Fruit fly (Drosophila melanogaster) whole organism, embryonic: ENCODE data around the gene CG17744.

Source experiments
- Aef1 ChIP-seq: fragments of 200-800 bp; sonication (Bioruptor generic); IDR thresholded peaks from 3 replicates; pipeline ENCODE4 v1.3.6; 2022; ENCODE audit warnings: missing biosample characterization, missing genetic modification characterization
- CG10366 ChIP-seq: fragments of 200-800 bp; sonication (Bioruptor generic); IDR thresholded peaks from 2 replicates; pipeline ENCODE4 v1.3.6; 2022; ENCODE audit warnings: missing biosample characterization, missing genetic modification characterization
- CG11247 ChIP-seq: fragments of 200-800 bp; sonication (Bioruptor generic); IDR thresholded peaks from 2 replicates; pipeline ENCODE4 v1.3.6; 2022; ENCODE audit warnings: missing biosample characterization, missing genetic modification characterization
- CG11398 ChIP-seq: fragments of 200-800 bp; sonication (Bioruptor generic); optimal IDR thresholded peaks from 2 replicates; lab custom pipeline; 2016; ENCODE audit warnings: missing biosample characterization, missing genetic modification characterization
- CG11456 ChIP-seq: fragments of 200-800 bp; sonication (Bioruptor generic); IDR thresholded peaks from 3 replicates; pipeline ENCODE4 v1.3.6; 2022; ENCODE audit warnings: missing biosample characterization, missing genetic modification characterization
- CG11560 ChIP-seq: fragments of 200-800 bp; sonication (Bioruptor generic); IDR thresholded peaks from 3 replicates; pipeline ENCODE4 v1.3.6; 2022; ENCODE audit warnings: missing biosample characterization, missing genetic modification characterization
- CG11696 ChIP-seq: fragments of 200-800 bp; sonication (Bioruptor generic); IDR thresholded peaks from 2 replicates; pipeline ENCODE4 v1.3.6; 2022; ENCODE audit warnings: missing biosample characterization, missing genetic modification characterization
- CG13894 ChIP-seq: fragments of 200-800 bp; sonication (Bioruptor generic); optimal IDR thresholded peaks from 3 replicates; lab custom pipeline; 2018; ENCODE audit warnings: missing biosample characterization, mild to moderate bottlenecking, missing genetic modification characterization, moderate library complexity
- CG14050 ChIP-seq: fragments of 200-800 bp; sonication (Bioruptor generic); IDR thresholded peaks from 3 replicates; pipeline ENCODE4 v1.3.6; 2022; ENCODE audit warnings: missing biosample characterization, missing genetic modification characterization
- CG16779 ChIP-seq: fragments of 200-800 bp; sonication (Bioruptor generic); IDR thresholded peaks from 2 replicates; pipeline ENCODE4 v1.3.6; 2022; ENCODE audit warnings: missing biosample characterization, missing genetic modification characterization
- CG17361 ChIP-seq: fragments of 200-800 bp; sonication (Bioruptor generic); IDR thresholded peaks from 3 replicates; pipeline ENCODE4 v1.3.6; 2022; ENCODE audit warnings: missing biosample characterization, missing genetic modification characterization
- CG17385 ChIP-seq: fragments of 200-800 bp; sonication (Bioruptor generic); optimal IDR thresholded peaks from 3 replicates; lab custom pipeline; 2018; ENCODE audit warnings: missing biosample characterization, mild to moderate bottlenecking, missing genetic modification characterization
- CG17568 ChIP-seq: fragments of 200-800 bp; sonication (Bioruptor generic); optimal IDR thresholded peaks from 2 replicates; lab custom pipeline; 2018; ENCODE audit warnings: missing biosample characterization, mild to moderate bottlenecking, missing genetic modification characterization, moderate library complexity
- CG17829 ChIP-seq: fragments of 200-800 bp; optimal IDR thresholded peaks from 2 replicates; lab custom pipeline; 2019; ENCODE audit warnings: missing biosample characterization, mild to moderate bottlenecking, missing genetic modification characterization, moderate library complexity
- CG2875 ChIP-seq: fragments of 200-800 bp; sonication (Bioruptor generic); optimal IDR thresholded peaks from 2 replicates; lab custom pipeline; 2017; ENCODE audit warnings: missing biosample characterization, mild to moderate bottlenecking, missing genetic modification characterization, missing genetic modification reagents
- CG33557 ChIP-seq: fragments of 200-800 bp; sonication (Bioruptor generic); optimal IDR thresholded peaks from 2 replicates; lab custom pipeline; 2019; ENCODE audit warnings: missing biosample characterization, mild to moderate bottlenecking, missing genetic modification characterization, moderate library complexity
- CG4360 ChIP-seq: fragments of 200-800 bp; sonication (Bioruptor generic); IDR thresholded peaks from 2 replicates; pipeline ENCODE4 v1.3.6; 2022; ENCODE audit warnings: missing biosample characterization, missing genetic modification characterization
- CG6689 ChIP-seq: fragments of 200-800 bp; sonication (Bioruptor generic); IDR thresholded peaks from 2 replicates; pipeline ENCODE4 v1.3.6; 2022; ENCODE audit warnings: missing biosample characterization, missing genetic modification characterization
- CG7556 ChIP-seq: fragments of 200-800 bp; sonication (Bioruptor generic); optimal IDR thresholded peaks from 2 replicates; lab custom pipeline; 2017; ENCODE audit warnings: missing biosample characterization, mild to moderate bottlenecking, missing genetic modification characterization
- Dp ChIP-seq: fragments of 200-800 bp; sonication (Bioruptor generic); optimal IDR thresholded peaks from 2 replicates; lab custom pipeline; 2018; ENCODE audit warnings: missing biosample characterization, mild to moderate bottlenecking, missing genetic modification characterization, moderate library complexity
- Gug ChIP-seq: fragments of 200-800 bp; sonication (Bioruptor generic); IDR thresholded peaks from 4 replicates; pipeline ENCODE4 v1.3.6; 2022; ENCODE audit warnings: missing biosample characterization, missing genetic modification characterization
- Hey ChIP-seq: fragments of 200-800 bp; sonication (Bioruptor generic); optimal IDR thresholded peaks from 3 replicates; lab custom pipeline; 2018; ENCODE audit warnings: missing biosample characterization, mild to moderate bottlenecking, missing genetic modification characterization
- MBD-R2 ChIP-seq: fragments of 200-800 bp; sonication (Bioruptor generic); IDR thresholded peaks from 2 replicates; pipeline ENCODE4 v1.3.6; 2022; ENCODE audit warnings: missing biosample characterization, missing genetic modification characterization
- Meics ChIP-seq: fragments of 200-800 bp; sonication (Bioruptor generic); optimal IDR thresholded peaks from 2 replicates; lab custom pipeline; 2017; ENCODE audit warnings: missing biosample characterization, mild to moderate bottlenecking, missing genetic modification characterization
- Rfx ChIP-seq: fragments of 200-800 bp; sonication (Bioruptor generic); IDR thresholded peaks from 2 replicates; pipeline ENCODE4 v1.3.6; 2022; ENCODE audit warnings: missing biosample characterization, missing genetic modification characterization
- Xbp1 ChIP-seq: fragments of 200-800 bp; sonication (Bioruptor generic); optimal IDR thresholded peaks from 3 replicates; lab custom pipeline; 2016; ENCODE audit warnings: missing biosample characterization, mild to moderate bottlenecking, missing genetic modification characterization
- ab ChIP-seq: fragments of 200-800 bp; sonication (Bioruptor generic); optimal IDR thresholded peaks from 2 replicates; lab custom pipeline; 2016; ENCODE audit warnings: missing biosample characterization, missing genetic modification characterization
- ato ChIP-seq: fragments of 200-800 bp; sonication (Bioruptor generic); IDR thresholded peaks from 2 replicates; pipeline ENCODE4 v1.3.6; 2022; ENCODE audit warnings: missing biosample characterization, missing genetic modification characterization; ENCODE audit not compliant: partially characterized antibody
- az2 ChIP-seq: fragments of 200-800 bp; sonication (Bioruptor generic); optimal IDR thresholded peaks from 3 replicates; lab custom pipeline; 2016; ENCODE audit warnings: missing biosample characterization, missing genetic modification characterization
- croc ChIP-seq: fragments of 200-800 bp; sonication (Bioruptor generic); conservative IDR thresholded peaks from 3 replicates; pipeline ENCODE4 v1.3.6; 2022; ENCODE audit warnings: missing biosample characterization, missing genetic modification characterization
- crol ChIP-seq: fragments of 200-800 bp; sonication (Bioruptor generic); IDR thresholded peaks from 2 replicates; pipeline ENCODE4 v1.3.6; 2022; ENCODE audit warnings: missing biosample characterization, missing genetic modification characterization
- dan ChIP-seq: fragments of 200-800 bp; sonication (Bioruptor generic); IDR thresholded peaks from 2 replicates; pipeline ENCODE4 v1.3.6; 2022; ENCODE audit warnings: missing biosample characterization, missing genetic modification characterization
- danr ChIP-seq: fragments of 200-800 bp; sonication (Bioruptor generic); IDR thresholded peaks from 2 replicates; pipeline ENCODE4 v1.3.6; 2022; ENCODE audit warnings: missing biosample characterization, missing genetic modification characterization
- dm ChIP-seq: fragments of 200-800 bp; sonication (Bioruptor generic); optimal IDR thresholded peaks from 3 replicates; lab custom pipeline; 2016; ENCODE audit warnings: missing biosample characterization, missing genetic modification characterization
- dpn ChIP-seq, 2 experiments: fragments of 200-800 bp; sonication (Bioruptor generic); optimal IDR thresholded peaks; 3 replicates each; lab custom pipeline; 2016; ENCODE audit warnings: missing biosample characterization in 2 of 2, missing genetic modification characterization in 2 of 2
- eyg ChIP-seq: fragments of 200-800 bp; sonication (Bioruptor generic); optimal IDR thresholded peaks from 3 replicates; lab custom pipeline; 2016; ENCODE audit warnings: missing biosample characterization, missing genetic modification characterization
- hb ChIP-seq: fragments of 200-800 bp; sonication (Bioruptor generic); IDR thresholded peaks from 3 replicates; pipeline ENCODE4 v1.3.6; 2022; ENCODE audit warnings: missing biosample characterization, missing genetic modification characterization; ENCODE audit not compliant: partially characterized antibody
- jing ChIP-seq: fragments of 200-800 bp; sonication (Bioruptor generic); optimal IDR thresholded peaks from 2 replicates; lab custom pipeline; 2018; ENCODE audit warnings: missing biosample characterization, mild to moderate bottlenecking, missing genetic modification characterization
- kay ChIP-seq: fragments of 200-800 bp; sonication (Bioruptor generic); optimal IDR thresholded peaks from 2 replicates; lab custom pipeline; 2016; ENCODE audit warnings: missing biosample characterization, missing genetic modification characterization
- lbe ChIP-seq: fragments of 200-800 bp; sonication (Bioruptor generic); optimal IDR thresholded peaks from 2 replicates; lab custom pipeline; 2016; ENCODE audit warnings: missing biosample characterization, mild to moderate bottlenecking, missing genetic modification characterization
- lmd ChIP-seq: fragments of 200-800 bp; sonication (Bioruptor generic); IDR thresholded peaks from 2 replicates; pipeline ENCODE4 v1.3.6; 2022; ENCODE audit warnings: missing biosample characterization, missing genetic modification characterization
- nerfin-1 ChIP-seq: fragments of 200-800 bp; sonication (Bioruptor generic); optimal IDR thresholded peaks from 3 replicates; lab custom pipeline; 2019; ENCODE audit warnings: missing biosample characterization, mild to moderate bottlenecking, missing genetic modification characterization, moderate library complexity
- odd ChIP-seq: fragments of 200-800 bp; sonication (Bioruptor generic); optimal IDR thresholded peaks from 2 replicates; lab custom pipeline; 2017; ENCODE audit warnings: missing biosample characterization, mild to moderate bottlenecking, missing genetic modification characterization
- org-1 ChIP-seq: fragments of 200-800 bp; sonication (Bioruptor generic); optimal IDR thresholded peaks from 2 replicates; lab custom pipeline; 2017; ENCODE audit warnings: missing biosample characterization, missing genetic modification characterization
- sc ChIP-seq, 3 experiments: fragments of >200 bp in 2 of 3; fragments of 200-800 bp in 1 of 3; sonication (Bioruptor generic) in 1 of 3; optimal IDR thresholded peaks; 2 replicates in 2 of 3; 3 replicates in 1 of 3; lab custom pipeline; 2017; ENCODE audit warnings: mild to moderate bottlenecking in 1 of 3, missing biosample characterization in 1 of 3, missing genetic modification characterization in 1 of 3, missing genetic modification reagents in 1 of 3
- scrt ChIP-seq: fragments of 200-800 bp; sonication (Bioruptor generic); optimal IDR thresholded peaks from 2 replicates; lab custom pipeline; 2018; ENCODE audit warnings: missing biosample characterization, mild to moderate bottlenecking, missing genetic modification characterization, moderate library complexity
- slou ChIP-seq: fragments of 200-800 bp; sonication (Bioruptor generic); optimal IDR thresholded peaks from 3 replicates; lab custom pipeline; 2016; ENCODE audit warnings: missing biosample characterization, missing genetic modification characterization
- stwl ChIP-seq: fragments of 200-800 bp; sonication (Bioruptor generic); optimal IDR thresholded peaks from 3 replicates; lab custom pipeline; 2018; ENCODE audit warnings: missing biosample characterization, mild to moderate bottlenecking, missing genetic modification characterization, moderate library complexity
- tin ChIP-seq: fragments of 200-800 bp; sonication (Bioruptor generic); optimal IDR thresholded peaks from 3 replicates; lab custom pipeline; 2016; ENCODE audit warnings: missing biosample characterization, missing genetic modification characterization
- trem ChIP-seq: fragments of 200-800 bp; optimal IDR thresholded peaks from 3 replicates; lab custom pipeline; 2019; ENCODE audit warnings: missing biosample characterization, mild to moderate bottlenecking, missing genetic modification characterization, moderate library complexity
- zf30C ChIP-seq: fragments of 200-800 bp; sonication (Bioruptor generic); optimal IDR thresholded peaks from 3 replicates; lab custom pipeline; 2018; ENCODE audit warnings: missing biosample characterization, mild to moderate bottlenecking, missing genetic modification characterization

The CG17744 gene

dm6 chr3L:6977391-6977790 lies 49.2 kb downstream of the CG17744 start (continued):
- no peak for TF ChIP-seq ab (GFP tag; lab: Kevin White, UChicago)
- peak; percentile 61 for TF ChIP-seq CG17385 (GFP tag; lab: Kevin White, UChicago)
- TF ChIP-seq CG17568 (GFP tag; lab: Kevin White, UChicago): no peak
- no peak for TF ChIP-seq CG13894 (tag; lab: Kevin White, UChicago)
- TF ChIP-seq ato (GFP tag; lab: Robert Waterston, UW): no peak
- peak; percentile 45; the same call in 1 of the 3 replicates for TF ChIP-seq CG11456
- TF ChIP-seq nerfin-1 (tag; lab: Kevin White, UChicago): peak; percentile 16
- TF ChIP-seq Meics (GFP tag; lab: Kevin White, UChicago): peak; percentile 30
- peak; percentile 6 for TF ChIP-seq stwl
- peak; percentile 32; the same call in 1 of the 3 replicates for TF ChIP-seq Aef1 (GFP tag; lab: Robert Waterston, UW)
- TF ChIP-seq CG17829 (tag; lab: Kevin White, UChicago): peak; percentile 55
- peak; percentile 40; the same call in 1 of the 3 replicates for TF ChIP-seq CG14050 (GFP tag; lab: Robert Waterston, UW)
- TF ChIP-seq CG17361 (GFP tag; lab: Robert Waterston, UW): peak; percentile 51; the same call in 2 of the 3 replicates
- peak; percentile 34; the same call in 1 of the 4 replicates for TF ChIP-seq Gug (GFP tag; lab: Robert Waterston, UW)
- peak; percentile 58 for TF ChIP-seq lmd
- no peak for TF ChIP-seq sc (optimal IDR thresholded peaks at IDR 0.05; lab: Kevin White, UChicago)
- TF ChIP-seq sc (GFP tag; optimal IDR thresholded peaks at IDR 0.05; lab: Kevin White, UChicago): peak; percentile 46
- TF ChIP-seq CG6689: peak; percentile 71
- TF ChIP-seq zf30C (GFP tag; lab: Kevin White, UChicago): peak; percentile 36
- TF ChIP-seq CG11696 (GFP tag; lab: Robert Waterston, UW): 0 out of 2 replicates have a peak, but pooled peaks have one; percentile 40
- TF ChIP-seq eyg: no peak
- TF ChIP-seq dm: no peak
- TF ChIP-seq CG11247 (GFP tag; lab: Robert Waterston, UW): peak; percentile 37; the same call in 1 of the 2 replicates
- peak; percentile 40 for TF ChIP-seq CG7556 (GFP tag; lab: Kevin White, UChicago)
- no peak for TF ChIP-seq CG11560
- TF ChIP-seq MBD-R2 (GFP tag; lab: Robert Waterston, UW): peak; percentile 46; the same call in 1 of the 2 replicates
- no peak for TF ChIP-seq slou (GFP tag; lab: Kevin White, UChicago)
- TF ChIP-seq CG4360 (GFP tag; lab: Robert Waterston, UW): no peak
- peak; percentile 66 for TF ChIP-seq tin (GFP tag; lab: Kevin White, UChicago)
- no peak for TF ChIP-seq dan (GFP tag; lab: Robert Waterston, UW)
- TF ChIP-seq scrt: no peak
- TF ChIP-seq CG2875: peak; percentile 51
- TF ChIP-seq odd (GFP tag; lab: Kevin White, UChicago): peak; percentile 20
- TF ChIP-seq jing (GFP tag; lab: Kevin White, UChicago): no peak
- no peak for TF ChIP-seq CG16779 (GFP tag; lab: Robert Waterston, UW)
- TF ChIP-seq croc (GFP tag; lab: Robert Waterston, UW): peak; percentile 40; the same call in 2 of the 3 replicates
- no peak for TF ChIP-seq CG11398 (GFP tag; lab: Kevin White, UChicago)
- no peak for TF ChIP-seq Hey (tag; lab: Kevin White, UChicago)
- TF ChIP-seq danr: 0 out of 2 replicates have a peak, but pooled peaks have one; percentile 18
- TF ChIP-seq CG33557 (GFP tag; lab: Kevin White, UChicago): no peak
- TF ChIP-seq dpn (GFP tag; optimal IDR thresholded peaks at IDR 0.05; lab: Kevin White, UChicago): peak in 1 of 2 experiments; percentile 18
- TF ChIP-seq crol: no peak; the same call in 1 of the 2 replicates
- TF ChIP-seq hb: no peak
- peak; percentile 9 for TF ChIP-seq org-1 (GFP tag; lab: Kevin White, UChicago)
- peak; percentile 33 for TF ChIP-seq lbe (GFP tag; lab: Kevin White, UChicago)
- TF ChIP-seq Xbp1 (GFP tag; lab: Kevin White, UChicago): peak; percentile 60
- no peak for TF ChIP-seq Dp
- peak; percentile 64 for TF ChIP-seq CG10366 (GFP tag; lab: Robert Waterston, UW)
- no peak for TF ChIP-seq kay (GFP tag; lab: Kevin White, UChicago)
- TF ChIP-seq trem (tag; lab: Kevin White, UChicago): peak; percentile 50
- peak; percentile 46 for TF ChIP-seq Rfx
- TF ChIP-seq az2 (GFP tag; lab: Kevin White, UChicago): peak; percentile 46
